Worm (Caenorhabditis elegans) whole organism, late embryonic: ENCODE measurements around the gene B0563.8.

ENCODE experiments used
- C38D4.7 ChIP-seq: fragments of 200-800 bp; sonication (Bioruptor generic); optimal IDR thresholded peaks from 2 replicates; lab custom pipeline; 2018; ENCODE audit warnings: mild to moderate bottlenecking, missing genetic modification characterization, moderate library complexity, missing compliant biosample characterization
- ama-1 ChIP-seq: fragments of 150-350 bp; optimal IDR thresholded peaks from 2 replicates; lab custom pipeline; 2014
- ceh-19 ChIP-seq: fragments of 200-800 bp; sonication (Bioruptor generic); optimal IDR thresholded peaks from 2 replicates; lab custom pipeline; 2018; ENCODE audit warnings: mild to moderate bottlenecking, missing genetic modification characterization, missing compliant biosample characterization
- elt-2 ChIP-seq: sonication (generic microtip); optimal IDR thresholded peaks from 2 replicates; lab custom pipeline; 2016; ENCODE audit warnings: missing genetic modification reagents, missing genetic modification characterization, missing compliant biosample characterization
- fkh-10 ChIP-seq: fragments of 150-350 bp; optimal IDR thresholded peaks from 2 replicates; lab custom pipeline; 2014; ENCODE audit warnings: missing biosample characterization, missing genetic modification reagents, missing genetic modification characterization
- gmeb-2 ChIP-seq: sonication (generic microtip); optimal IDR thresholded peaks from 2 replicates; lab custom pipeline; 2016; ENCODE audit warnings: missing genetic modification characterization, inconsistent platforms, missing compliant biosample characterization
- hlh-30 ChIP-seq: sonication (generic microtip); optimal IDR thresholded peaks from 2 replicates; lab custom pipeline; 2017; ENCODE audit warnings: antibody characterized with exemption, missing genetic modification characterization, missing compliant biosample characterization; ENCODE audit not compliant: insufficient read depth
- nhr-11 ChIP-seq: fragments of 150-350 bp; optimal IDR thresholded peaks from 2 replicates; lab custom pipeline; 2014; ENCODE audit warnings: missing biosample characterization, missing genetic modification characterization
- pqm-1 ChIP-seq: sonication (generic microtip); optimal IDR thresholded peaks from 2 replicates; lab custom pipeline; 2016; ENCODE audit warnings: missing genetic modification characterization, missing compliant biosample characterization

ce11 chrX:9195375-9196098, 21.2 kb upstream of the B0563.8 start:
- TF ChIP-seq ama-1 (lab: Kevin White, UChicago): no peak
- TF ChIP-seq ceh-19 (GFP tag; lab: Kevin White, UChicago): no peak
- TF ChIP-seq elt-2: no peak
- TF ChIP-seq gmeb-2 (tag; lab: Kevin White, UChicago): no peak
- no peak for TF ChIP-seq fkh-10 (GFP tag; lab: Kevin White, UChicago)
- no peak for TF ChIP-seq C38D4.7 (GFP tag; lab: Kevin White, UChicago)
- TF ChIP-seq hlh-30 (tag; lab: Kevin White, UChicago): no peak
- TF ChIP-seq nhr-11 (tag; lab: Kevin White, UChicago): no peak
- TF ChIP-seq pqm-1: no peak
